Worm (Caenorhabditis elegans): ENCODE data around the gene Y60A3A.21.

The Y60A3A.21 gene

ce11 chrV:20005724-20006132 is 6.0 kb upstream of the Y60A3A.21 start (continued):
- TF ChIP-seq daf-16 (GFP tag; optimal IDR thresholded peaks at IDR 0.05) (peak in 1 of 2 experiments; percentile 51), daf-16 (tag; optimal IDR thresholded peaks at IDR 0.05) (peak; percentile 73), ceh-62 (tag; optimal IDR thresholded peaks at IDR 0.05) (no peak), aha-1 (tag) (peak; percentile 85), nhr-25 (tag; optimal IDR thresholded peaks at IDR 0.05; ENCODE audit: borderline replicate concordance, insufficient read depth) (no peak), fkh-10 (GFP tag; optimal IDR thresholded peaks at IDR 0.05) (peak; percentile 91), F49E8.2 (tag; optimal IDR thresholded peaks at IDR 0.05; ENCODE audit: borderline replicate concordance) (no peak), madf-9 (GFP tag; conservative IDR thresholded peaks at IDR 0.05) (no peak), spr-1 (tag; optimal IDR thresholded peaks at IDR 0.05) (no peak), pha-4 (GFP tag; IDR thresholded peaks at IDR 0.05) (no peak), pha-4 (tag; optimal IDR thresholded peaks at IDR 0.05) (peak; percentile 29), lin-15B (tag; optimal IDR thresholded peaks at IDR 0.05) (no peak), mdl-1 (tag; optimal IDR thresholded peaks at IDR 0.05) (peak; percentile 87 to 90), daf-19 (GFP tag; conservative IDR thresholded peaks at IDR 0.05) (no peak), hif-1 (tag; optimal IDR thresholded peaks at IDR 0.05) (peak in 1 of 2 experiments; percentile 56), attf-4 (tag; optimal IDR thresholded peaks at IDR 0.05) (no peak), lim-7 (GFP tag; IDR thresholded peaks at IDR 0.05) (no peak), unc-62 (GFP tag; optimal IDR thresholded peaks at IDR 0.05 in 1 of 2) (peak in 1 of 2 experiments; percentile 96), unc-62 (tag; optimal IDR thresholded peaks at IDR 0.05) (no peak), vab-7 (GFP tag; IDR thresholded peaks at IDR 0.05) (no peak), nhr-77 (tag; optimal IDR thresholded peaks at IDR 0.05) (peak; percentile 17), T20F7.1 (GFP tag; optimal IDR thresholded peaks at IDR 0.05) (no peak), mes-2 (tag; optimal IDR thresholded peaks at IDR 0.05; ENCODE audit: poor library complexity, severe bottlenecking) (peak; percentile 75), T26A8.4 (GFP tag; IDR thresholded peaks at IDR 0.05) (peak; percentile 56; the same call in 1 of the 2 replicates), php-3 (GFP tag; IDR thresholded peaks at IDR 0.05) (no peak), cey-2 (tag; optimal IDR thresholded peaks at IDR 0.05; ENCODE audit: borderline replicate concordance, insufficient read depth) (no peak), R02D3.7 (tag; optimal IDR thresholded peaks at IDR 0.05) (no peak), nhr-28 (tag; optimal IDR thresholded peaks at IDR 0.05) (peak; percentile 43), nhr-11 (tag; optimal IDR thresholded peaks at IDR 0.05) (peak; percentile 72), ceh-20 (GFP tag; IDR thresholded peaks at IDR 0.05) (peak; percentile 80), tra-1 (GFP tag; IDR thresholded peaks at IDR 0.05) (peak; percentile 68; the same call in 1 of the 2 replicates), ceh-32 (tag; optimal IDR thresholded peaks at IDR 0.05; ENCODE audit: poor library complexity) (no peak), snpc-1.2 (GFP tag; IDR thresholded peaks at IDR 0.05) (no peak), F44E2.7 (GFP tag; IDR thresholded peaks at IDR 0.05) (no peak), zag-1 (tag; optimal IDR thresholded peaks at IDR 0.05) (no peak)

- TF ChIP-seq dmd-8 (GFP tag; IDR thresholded peaks at IDR 0.05) = no peak
- TF ChIP-seq unc-62 (GFP tag; optimal IDR thresholded peaks at IDR 0.05 in 1 of 2) = no peak
- TF ChIP-seq unc-62 (tag; optimal IDR thresholded peaks at IDR 0.05) = no peak
- no peak for TF ChIP-seq mxl-2 (GFP tag; conservative IDR thresholded peaks at IDR 0.05)
Measured at ce11 chrV:20007470-20007869, 4.3 kb upstream of the Y60A3A.21 start, which contains the start of gene Y60A3A.23. Gene Y60A3A.23, plus strand, starts transcription at chrV:20007770.

ce11 chrV:20011199-20011598 is 555 bp upstream of the Y60A3A.21 start:
- peak; percentile 56 for TF ChIP-seq pqm-1 (tag; optimal IDR thresholded peaks at IDR 0.05)
- no peak for TF ChIP-seq D1046.2 (GFP tag; IDR thresholded peaks at IDR 0.05)
- no peak for TF ChIP-seq daf-16 (GFP tag; optimal IDR thresholded peaks at IDR 0.05)
- peak; percentile 28 for TF ChIP-seq daf-16 (tag; optimal IDR thresholded peaks at IDR 0.05)
- no peak for TF ChIP-seq zfp-2 (tag; optimal IDR thresholded peaks at IDR 0.05)
- no peak for TF ChIP-seq madf-9 (GFP tag; conservative IDR thresholded peaks at IDR 0.05)
- TF ChIP-seq skn-1 (tag; optimal IDR thresholded peaks at IDR 0.05) = no peak
- peak; percentile 29 for TF ChIP-seq hlh-30 (tag; optimal IDR thresholded peaks at IDR 0.05; ENCODE audit: insufficient read depth)
- TF ChIP-seq dmd-6 (GFP tag; IDR thresholded peaks at IDR 0.05) = peak; percentile 55
- peak; percentile 29 for TF ChIP-seq dve-1 (tag; optimal IDR thresholded peaks at IDR 0.05; ENCODE audit: insufficient read depth)
- no peak for TF ChIP-seq F26F4.8 (GFP tag; conservative IDR thresholded peaks at IDR 0.05)
- TF ChIP-seq zfp-3 (GFP tag; conservative IDR thresholded peaks at IDR 0.05) = no peak
- TF ChIP-seq ctbp-1 (GFP tag; IDR thresholded peaks at IDR 0.05) = no peak
- TF ChIP-seq spr-1 (tag; optimal IDR thresholded peaks at IDR 0.05) = no peak

Measured in whole organism, L4 larva.